Worm (Caenorhabditis elegans) whole organism, mixed stage, embryonic: ENCODE measurements around the gene K10C2.14.

Source experiments
- M03D4.4 ChIP-seq: sonication (generic microtip); optimal IDR thresholded peaks from 2 replicates; lab custom pipeline; 2017; ENCODE audit warnings: mild to moderate bottlenecking, missing genetic modification characterization, missing compliant biosample characterization
- blmp-1 ChIP-seq: fragments of 150-350 bp; optimal IDR thresholded peaks from 2 replicates; lab custom pipeline; 2014; ENCODE audit warnings: missing biosample characterization, missing genetic modification characterization
- ceh-39 ChIP-seq: fragments of 150-350 bp; optimal IDR thresholded peaks from 2 replicates; lab custom pipeline; 2014; ENCODE audit warnings: missing biosample characterization, missing genetic modification characterization
- ceh-43 ChIP-seq: fragments of 200-800 bp; sonication (Bioruptor generic); optimal IDR thresholded peaks from 2 replicates; lab custom pipeline; 2018; ENCODE audit warnings: mild to moderate bottlenecking, missing genetic modification characterization, moderate library complexity, missing compliant biosample characterization
- ces-1 ChIP-seq: fragments of 150-350 bp; optimal IDR thresholded peaks from 2 replicates; lab custom pipeline; 2014; ENCODE audit warnings: missing biosample characterization, missing genetic modification reagents, missing genetic modification characterization
- cnd-1 ChIP-seq: fragments of 200-800 bp; sonication (Bioruptor generic); optimal IDR thresholded peaks from 2 replicates; lab custom pipeline; 2018; ENCODE audit warnings: mild to moderate bottlenecking, missing genetic modification characterization, missing compliant biosample characterization
- drap-1 ChIP-seq: fragments of 200-800 bp; sonication (Bioruptor generic); optimal IDR thresholded peaks from 3 replicates; lab custom pipeline; 2018; ENCODE audit warnings: mild to moderate bottlenecking, missing genetic modification characterization, missing compliant biosample characterization
- elt-1 ChIP-seq: sonication (generic microtip); optimal IDR thresholded peaks from 2 replicates; lab custom pipeline; 2017; ENCODE audit warnings: missing genetic modification characterization, mild to moderate bottlenecking, missing compliant biosample characterization, antibody characterized with exemption, moderate library complexity, borderline replicate concordance; ENCODE audit not compliant: insufficient read depth
- elt-3 ChIP-seq: fragments of 150-350 bp; optimal IDR thresholded peaks from 2 replicates; lab custom pipeline; 2014; ENCODE audit warnings: missing biosample characterization, missing genetic modification characterization
- ham-2 ChIP-seq: fragments of 200-800 bp; sonication (Bioruptor generic); optimal IDR thresholded peaks from 2 replicates; lab custom pipeline; 2018; ENCODE audit warnings: mild to moderate bottlenecking, missing genetic modification characterization, missing compliant biosample characterization
- hlh-1 ChIP-seq: fragments of 150-350 bp; optimal IDR thresholded peaks from 2 replicates; lab custom pipeline; 2014; ENCODE audit warnings: missing biosample characterization, missing genetic modification reagents, missing genetic modification characterization
- lin-13 ChIP-seq: fragments of 150-350 bp; optimal IDR thresholded peaks from 2 replicates; lab custom pipeline; 2014; ENCODE audit warnings: missing biosample characterization, missing genetic modification characterization
- lin-32 ChIP-seq: fragments of 200-800 bp; sonication (Bioruptor generic); optimal IDR thresholded peaks from 2 replicates; lab custom pipeline; 2018; ENCODE audit warnings: mild to moderate bottlenecking, missing genetic modification characterization, missing compliant biosample characterization
- mab-5 ChIP-seq: fragments of 150-350 bp; optimal IDR thresholded peaks from 2 replicates; lab custom pipeline; 2014; ENCODE audit warnings: missing biosample characterization, missing genetic modification characterization
- mep-1 ChIP-seq: fragments of 150-350 bp; optimal IDR thresholded peaks from 2 replicates; lab custom pipeline; 2017; ENCODE audit warnings: missing biosample characterization, missing genetic modification reagents, missing genetic modification characterization, inconsistent platforms
- nhr-2 ChIP-seq: fragments of 150-350 bp; optimal IDR thresholded peaks from 2 replicates; lab custom pipeline; 2014; ENCODE audit warnings: missing biosample characterization, missing genetic modification characterization
- nhr-237 ChIP-seq: fragments of 150-350 bp; optimal IDR thresholded peaks from 2 replicates; lab custom pipeline; 2014; ENCODE audit warnings: missing biosample characterization, missing genetic modification characterization
- nhr-28 ChIP-seq: fragments of 150-350 bp; optimal IDR thresholded peaks from 2 replicates; lab custom pipeline; 2014; ENCODE audit warnings: missing biosample characterization, missing genetic modification characterization
- nhr-76 ChIP-seq: sonication (generic microtip); optimal IDR thresholded peaks from 2 replicates; lab custom pipeline; 2017; ENCODE audit warnings: missing biosample characterization, missing genetic modification characterization
- pha-4 ChIP-seq: fragments of 150-350 bp; optimal IDR thresholded peaks from 2 replicates; lab custom pipeline; 2018; ENCODE audit warnings: missing biosample characterization, missing genetic modification reagents, missing genetic modification characterization
- sem-2 ChIP-seq: fragments of 200-800 bp; sonication (Bioruptor generic); optimal IDR thresholded peaks from 2 replicates; lab custom pipeline; 2018; ENCODE audit warnings: mild to moderate bottlenecking, missing genetic modification characterization, missing compliant biosample characterization
- snpc-4 ChIP-seq: fragments of 150-350 bp; optimal IDR thresholded peaks from 2 replicates; lab custom pipeline; 2014; ENCODE audit warnings: missing biosample characterization, missing genetic modification characterization
- sptf-1 ChIP-seq: sonication (generic microtip); optimal IDR thresholded peaks from 2 replicates; lab custom pipeline; 2017; ENCODE audit warnings: mild to moderate bottlenecking, missing genetic modification characterization, moderate library complexity, missing compliant biosample characterization
- tbx-8 ChIP-seq: fragments of 200-800 bp; sonication (Bioruptor generic); optimal IDR thresholded peaks from 2 replicates; lab custom pipeline; 2018; ENCODE audit warnings: mild to moderate bottlenecking, missing genetic modification characterization, moderate library complexity, missing compliant biosample characterization
- unc-39 ChIP-seq: fragments of 150-350 bp; optimal IDR thresholded peaks from 2 replicates; lab custom pipeline; 2014; ENCODE audit warnings: missing biosample characterization, missing genetic modification characterization
- unc-62 ChIP-seq: fragments of 150-350 bp; optimal IDR thresholded peaks from 2 replicates; lab custom pipeline; 2014; ENCODE audit warnings: missing biosample characterization, missing genetic modification reagents, missing genetic modification characterization
- ztf-11 ChIP-seq: fragments of 150-350 bp; optimal IDR thresholded peaks from 2 replicates; lab custom pipeline; 2014; ENCODE audit warnings: missing biosample characterization, missing genetic modification characterization

The K10C2.14 gene

ce11 chrX:6458467-6458866 is 18.1 kb upstream of the K10C2.14 start:
- TF ChIP-seq lin-32 = no peak
- no peak for TF ChIP-seq nhr-237 (tag; lab: Kevin White, UChicago)
- no peak for TF ChIP-seq elt-3
- TF ChIP-seq unc-62 (GFP tag; lab: Kevin White, UChicago) = no peak
- no peak for TF ChIP-seq snpc-4

ce11 chrX:6458001-6458400 is 17.6 kb upstream of the K10C2.14 start:
- TF ChIP-seq mep-1 (tag; lab: Kevin White, UChicago) (no peak), nhr-28 (no peak), unc-39 (tag; lab: Kevin White, UChicago) (no peak)
- TF ChIP-seq, all 35 proteins: peak for 0

DNA sequence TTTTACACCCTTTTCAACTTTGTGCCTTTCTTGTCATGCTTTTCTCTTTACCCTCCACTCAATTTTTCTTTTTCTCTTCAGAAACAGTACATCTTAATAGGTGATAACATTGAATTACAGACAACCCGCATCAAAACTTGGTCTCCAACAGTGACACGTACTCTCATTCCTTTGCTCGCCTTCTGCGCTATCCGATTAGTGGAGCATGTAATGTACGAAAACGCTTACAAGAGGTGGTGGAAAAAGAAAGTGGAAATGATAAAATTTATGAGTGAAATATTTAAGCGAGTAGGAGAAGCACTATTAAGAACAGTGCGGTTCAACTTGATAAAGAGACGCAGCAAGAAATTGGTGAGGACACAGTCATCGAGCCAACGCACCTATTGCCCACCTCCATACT is 16.2 kb upstream of the K10C2.14 start, which contains the start of gene pept-1:
TSS of gene pept-1 (plus strand) at position 306 of the 400 bp plus-strand sequence.
- TF ChIP-seq sem-2 (GFP tag; lab: Kevin White, UChicago) (no peak), ceh-43 (GFP tag; lab: Kevin White, UChicago) (no peak), nhr-76 (tag; lab: Kevin White, UChicago) (no peak), elt-1 (tag; lab: Kevin White, UChicago) (no peak), pha-4 (tag; lab: Kevin White, UChicago) (no peak), nhr-237 (tag; lab: Kevin White, UChicago) (no peak), ham-2 (GFP tag; lab: Kevin White, UChicago) (no peak), ceh-39 (no peak), M03D4.4 (tag; lab: Kevin White, UChicago) (no peak), elt-3 (no peak), mab-5 (no peak), tbx-8 (GFP tag; lab: Kevin White, UChicago) (no peak), snpc-4 (no peak), nhr-28 (no peak), ces-1 (no peak)

DNA sequence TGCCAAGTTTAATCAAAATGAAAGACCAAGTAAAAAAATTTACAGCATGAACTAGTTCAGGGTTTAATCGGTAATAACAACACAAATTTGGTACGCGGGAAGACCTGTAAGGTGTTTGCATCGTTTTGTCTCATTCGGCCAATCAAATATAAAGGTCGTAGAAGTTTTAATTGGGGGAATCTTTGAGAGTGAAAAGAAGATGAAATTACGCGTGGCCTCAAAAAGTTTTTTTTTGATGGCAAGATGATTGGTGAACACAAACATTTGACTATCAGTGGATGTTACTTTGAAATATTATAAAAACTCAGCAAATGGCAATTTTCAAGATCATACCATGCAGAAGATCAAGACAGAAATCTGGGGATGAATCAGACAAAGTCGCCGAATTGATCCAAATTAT is 14.8 kb upstream of the K10C2.14 start, which contains the start of gene nas-33:
TSS of gene nas-33 (minus strand) at position 101 of the 400 bp plus-strand sequence.
- TF ChIP-seq ztf-11 (tag; lab: Kevin White, UChicago) (no peak), elt-3 (no peak), pha-4 (tag; lab: Kevin White, UChicago) (no peak), elt-1 (tag; lab: Kevin White, UChicago) (no peak), lin-32 (no peak), ceh-39 (no peak), drap-1 (GFP tag; lab: Kevin White, UChicago) (no peak), sptf-1 (tag; lab: Kevin White, UChicago) (no peak), cnd-1 (tag; lab: Kevin White, UChicago) (no peak), snpc-4 (no peak), nhr-237 (tag; lab: Kevin White, UChicago) (no peak), unc-62 (GFP tag; lab: Kevin White, UChicago) (no peak), hlh-1 (no peak)

ce11 chrX:6450839-6451491 is 10.6 kb upstream of the K10C2.14 start, which contains the start of the genes grl-6 and K10C2.6:
Gene grl-6, minus strand, starts transcription at chrX:6450939.
Gene K10C2.6, plus strand, starts transcription at chrX:6451441.
- TF ChIP-seq mep-1 (tag; lab: Kevin White, UChicago) (no peak), elt-3 (no peak), sem-2 (GFP tag; lab: Kevin White, UChicago) (no peak), pha-4 (tag; lab: Kevin White, UChicago) (no peak), M03D4.4 (tag; lab: Kevin White, UChicago) (no peak)

DNA sequence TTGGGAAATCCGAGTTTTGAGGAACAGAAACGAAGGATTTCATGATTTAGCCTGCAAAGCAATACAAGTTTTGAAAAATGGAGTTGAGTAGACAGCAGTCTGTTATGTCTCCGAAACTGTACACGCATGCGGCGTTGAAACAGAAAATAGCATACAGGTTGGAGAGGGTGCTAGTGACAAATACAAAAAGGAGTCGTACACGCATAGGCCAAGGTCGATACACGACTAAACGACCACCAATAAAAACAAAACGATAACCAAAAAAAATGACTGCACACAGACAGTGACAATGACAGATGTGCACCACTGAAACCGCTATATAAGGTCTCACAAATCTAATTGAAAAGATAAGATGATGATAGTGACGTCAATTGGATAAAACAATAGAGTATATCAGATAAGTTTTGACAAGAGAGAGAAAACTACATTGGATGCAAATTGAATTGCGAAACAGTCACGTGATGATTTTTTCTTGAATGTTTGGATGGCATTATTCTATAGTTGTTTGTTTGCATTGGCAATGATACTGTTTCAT is 8.6 kb upstream of the K10C2.14 start, which contains the start of gene fah-1:
TSS of gene fah-1 (minus strand) at position 51 of the 535 bp plus-strand sequence.
- TF ChIP-seq unc-62 (GFP tag; lab: Kevin White, UChicago) (peak; percentile 30), lin-13 (no peak), nhr-2 (tag; lab: Kevin White, UChicago) (peak; percentile 56), elt-3 (peak; percentile 69)

DNA sequence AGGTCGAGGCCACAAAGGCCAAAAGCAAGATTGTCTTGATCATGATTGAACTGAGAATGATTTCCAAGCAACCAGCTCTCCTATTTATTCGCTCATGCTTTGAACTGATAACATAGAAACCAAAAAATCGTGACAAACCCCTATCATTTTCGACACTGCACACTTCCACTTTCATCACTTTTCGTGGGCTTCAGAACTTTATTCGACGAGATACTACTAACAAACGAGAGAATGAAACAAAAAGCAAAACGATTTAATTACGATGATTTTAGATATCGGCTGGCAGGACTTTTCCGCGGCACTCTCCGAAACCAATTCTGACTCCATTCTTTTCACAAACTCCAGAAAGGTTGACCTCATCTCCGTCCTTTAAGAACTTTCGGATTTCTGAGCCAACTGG is 6.2 kb upstream of the K10C2.14 start, which contains the start of gene asp-14:
TSS of gene asp-14 (minus strand) at position 101 of the 400 bp plus-strand sequence.
- TF ChIP-seq drap-1 (GFP tag; lab: Kevin White, UChicago) (no peak), blmp-1 (no peak)
- TF ChIP-seq, all 35 proteins: peak for 0
